Worm (Caenorhabditis elegans): Measurements from ENCODE around the gene ptr-8.

DNA sequence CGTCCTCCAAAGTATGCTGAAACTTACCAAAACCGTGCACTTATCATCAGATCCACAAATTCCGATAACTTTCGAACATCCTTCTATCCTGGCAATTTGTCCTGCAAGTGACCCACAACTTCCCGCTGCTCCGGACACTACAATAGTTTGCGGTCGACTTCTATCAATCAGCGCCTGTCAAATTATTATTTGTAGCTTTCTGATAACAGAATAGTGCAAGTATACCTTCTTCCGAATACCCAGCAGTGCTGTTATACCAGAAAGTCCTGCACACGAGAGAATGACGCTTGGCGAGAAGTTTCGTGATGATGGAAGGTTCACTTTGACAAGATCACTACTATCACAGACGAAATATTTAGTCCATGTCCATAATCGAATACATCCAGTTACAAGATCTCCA, 29.7 kb upstream of the ptr-8 start:
- TF ChIP-seq skn-1 (tag; optimal IDR thresholded peaks at IDR 0.05) = no peak
- no peak for TF ChIP-seq ceh-82 (tag; optimal IDR thresholded peaks at IDR 0.05)
- TF ChIP-seq zag-1 (tag; optimal IDR thresholded peaks at IDR 0.05) = no peak
- TF ChIP-seq elt-1 (tag; optimal IDR thresholded peaks at IDR 0.05) = no peak
- TF ChIP-seq alr-1 (tag; optimal IDR thresholded peaks at IDR 0.05) = no peak
- TF ChIP-seq nhr-11 (tag; optimal IDR thresholded peaks at IDR 0.05) = no peak
- no peak for TF ChIP-seq mdl-1 (tag; optimal IDR thresholded peaks at IDR 0.05)
- TF ChIP-seq aly-2 (tag; optimal IDR thresholded peaks at IDR 0.05) = no peak
- no peak for TF ChIP-seq ztf-11 (tag; optimal IDR thresholded peaks at IDR 0.05)
- TF ChIP-seq snpc-4 (tag; optimal IDR thresholded peaks at IDR 0.05) = no peak
- TF ChIP-seq lin-11 (tag; optimal IDR thresholded peaks at IDR 0.05) = no peak
- no peak for TF ChIP-seq unc-39 (tag; optimal IDR thresholded peaks at IDR 0.05)
- no peak for TF ChIP-seq dmd-4 (tag; optimal IDR thresholded peaks at IDR 0.05)

All from whole organism, L2 larva.